Worm (Caenorhabditis elegans): ENCODE measurements around the gene C18A3.7.

C18A3.7 gene

DNA sequence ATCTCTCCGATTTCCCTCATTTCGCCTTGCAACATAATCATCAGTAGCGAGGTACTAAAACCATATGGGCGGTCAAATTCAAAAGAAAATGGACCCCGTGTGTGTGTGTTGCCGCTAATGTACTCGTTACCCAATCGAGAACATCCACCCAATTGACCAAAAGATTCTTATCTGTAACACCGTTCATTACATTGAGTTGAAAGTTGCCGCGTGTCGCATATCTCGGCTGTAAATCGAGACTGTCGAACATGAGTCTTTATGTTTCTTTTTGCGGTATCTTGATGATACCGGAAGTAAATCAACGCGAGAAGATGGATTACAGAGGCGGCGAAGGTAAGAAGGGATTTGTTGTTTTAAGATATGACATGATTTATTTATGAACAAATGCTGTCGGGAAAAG lies 5.5 kb upstream of the C18A3.7 start:
- TF ChIP-seq mcd-1 (GFP tag; IDR thresholded peaks at IDR 0.05) (no peak), let-526 (GFP tag; IDR thresholded peaks at IDR 0.05) (no peak), K11D2.4 (GFP tag; IDR thresholded peaks at IDR 0.05) (no peak), egl-18 (GFP tag; IDR thresholded peaks at IDR 0.05) (no peak), lin-40 (tag; optimal IDR thresholded peaks at IDR 0.05) (no peak), snpc-1.1 (tag; optimal IDR thresholded peaks at IDR 0.05; ENCODE audit: insufficient read depth) (no peak), nhr-90 (tag; optimal IDR thresholded peaks at IDR 0.05) (no peak), snpc-1.3 (tag; optimal IDR thresholded peaks at IDR 0.05; ENCODE audit: insufficient read depth) (no peak), lsl-1 (GFP tag; optimal IDR thresholded peaks at IDR 0.05) (no peak)

DNA sequence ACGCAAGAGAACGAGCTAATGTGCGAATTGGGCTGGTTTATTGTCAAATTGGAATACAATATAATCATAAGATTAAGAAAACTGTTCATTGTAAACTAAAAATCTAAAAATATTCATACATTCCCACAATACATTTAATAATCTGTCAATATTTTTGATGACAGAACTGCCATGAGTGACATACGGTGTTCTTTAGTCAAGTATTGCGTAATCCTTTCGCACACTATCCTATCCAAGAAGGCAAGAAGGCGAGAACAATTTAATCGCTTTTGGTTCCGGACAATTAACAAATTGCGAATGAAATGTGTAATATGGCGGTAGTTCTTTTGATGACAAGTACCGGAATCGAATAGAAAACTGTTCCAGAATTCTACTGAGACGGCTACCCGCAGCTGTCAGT lies 4.6 kb upstream of the C18A3.7 start:
- TF ChIP-seq B0035.1 (tag; optimal IDR thresholded peaks at IDR 0.05) = no peak
- TF ChIP-seq nfya-2 (GFP tag; IDR thresholded peaks at IDR 0.05) = no peak
- TF ChIP-seq K12H6.12 (tag; optimal IDR thresholded peaks at IDR 0.05) = no peak
- TF ChIP-seq ztf-28 (GFP tag; IDR thresholded peaks at IDR 0.05) = no peak
- no peak for TF ChIP-seq B0261.1 (tag; optimal IDR thresholded peaks at IDR 0.05)
- no peak for TF ChIP-seq hmg-1.2 (GFP tag; IDR thresholded peaks at IDR 0.05)
- TF ChIP-seq F23B12.7 (tag; optimal IDR thresholded peaks at IDR 0.05; ENCODE audit: insufficient read depth) = no peak
- TF ChIP-seq bed-2 (GFP tag; IDR thresholded peaks at IDR 0.05) = no peak
- TF ChIP-seq nhr-80 (tag; optimal IDR thresholded peaks at IDR 0.05) = no peak
- no peak for TF ChIP-seq hsf-1 (GFP tag; IDR thresholded peaks at IDR 0.05)
- no peak for TF ChIP-seq madf-8 (GFP tag; conservative IDR thresholded peaks at IDR 0.05)
- TF ChIP-seq nhr-120 (GFP tag; IDR thresholded peaks at IDR 0.05) = no peak
- no peak for TF ChIP-seq zfh-2 (GFP tag; conservative IDR thresholded peaks at IDR 0.05)
- TF ChIP-seq snpc-1.1 (tag; optimal IDR thresholded peaks at IDR 0.05; ENCODE audit: insufficient read depth) = no peak
- TF ChIP-seq Y67H2A.10 (GFP tag; conservative IDR thresholded peaks at IDR 0.05) = no peak
- TF ChIP-seq F57A8.1 (GFP tag; optimal IDR thresholded peaks at IDR 0.05) = no peak

DNA sequence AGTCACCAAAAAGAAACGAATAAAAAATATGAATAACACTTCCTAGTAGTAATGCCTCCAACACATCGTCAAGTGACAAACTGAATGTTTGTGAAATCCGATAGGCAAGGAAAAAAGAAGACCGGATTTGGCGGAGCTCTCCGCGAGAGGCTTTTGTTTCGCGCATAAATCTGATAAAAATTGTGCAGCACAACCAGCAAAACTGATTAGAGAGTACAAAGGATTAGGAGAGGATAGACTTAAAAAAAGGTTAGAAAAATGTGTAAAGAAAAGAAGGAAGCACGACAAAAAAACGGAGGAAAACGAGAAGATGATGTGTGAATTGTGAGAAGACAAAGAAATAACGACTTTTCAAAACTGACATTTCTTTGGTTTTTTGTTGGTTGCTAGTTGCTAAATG lies 2.5 kb downstream of the C18A3.7 start, which contains the start of gene rab-3:
TSS of gene rab-3 (minus strand) at position 147 of the 400 bp plus-strand sequence.
- TF ChIP-seq ceh-91 (GFP tag; IDR thresholded peaks at IDR 0.05) (no peak), nhr-120 (GFP tag; IDR thresholded peaks at IDR 0.05) (no peak), T07F8.4 (tag; optimal IDR thresholded peaks at IDR 0.05) (no peak), dpl-1 (GFP tag; optimal IDR thresholded peaks at IDR 0.05) (no peak), Y53F4B.3 (GFP tag; IDR thresholded peaks at IDR 0.05) (no peak), nhr-90 (tag; optimal IDR thresholded peaks at IDR 0.05) (no peak), him-1 (tag; optimal IDR thresholded peaks at IDR 0.05) (no peak), nhr-179 (tag; optimal IDR thresholded peaks at IDR 0.05) (no peak), tlf-1 (GFP tag; optimal IDR thresholded peaks at IDR 0.05) (no peak)

DNA sequence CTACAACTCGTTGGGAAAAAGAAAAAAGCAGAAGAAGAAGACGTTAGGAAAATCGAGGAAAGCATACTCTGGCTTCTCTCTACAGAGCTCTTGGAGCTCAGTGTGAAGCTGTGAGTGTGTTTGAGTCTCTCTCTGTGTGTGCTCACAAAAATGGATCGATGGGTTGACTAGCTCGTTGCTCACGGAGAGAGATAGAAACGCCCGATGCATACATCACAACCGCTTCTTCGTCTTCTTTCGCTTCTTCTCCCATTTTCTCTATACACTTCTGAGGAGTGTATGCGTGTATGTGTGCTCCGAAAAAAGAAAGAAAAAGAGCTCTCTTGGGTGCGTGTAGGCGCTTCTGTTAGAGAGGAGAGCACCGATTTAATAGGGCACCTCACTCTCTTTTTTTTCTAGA lies 5.1 kb downstream of the C18A3.7 start:
- TF ChIP-seq F22D6.2 (tag; optimal IDR thresholded peaks at IDR 0.05) (no peak), ceh-27 (GFP tag; optimal IDR thresholded peaks at IDR 0.05) (peak; percentile 34), nhr-120 (GFP tag; IDR thresholded peaks at IDR 0.05) (no peak), ZK185.1 (tag; optimal IDR thresholded peaks at IDR 0.05; ENCODE audit: poor library complexity, severe bottlenecking) (peak; percentile 46), lin-35 (GFP tag; optimal IDR thresholded peaks at IDR 0.05) (peak in 1 of 3 experiments; percentile 36), hmg-1.2 (GFP tag; IDR thresholded peaks at IDR 0.05) (peak; percentile 28; the same call in 1 of the 2 replicates), nhr-80 (tag; optimal IDR thresholded peaks at IDR 0.05) (no peak), hrde-1 (tag; optimal IDR thresholded peaks at IDR 0.05; ENCODE audit: borderline replicate concordance) (no peak), Y95B8A.8 (GFP tag; IDR thresholded peaks at IDR 0.05) (no peak), K12H6.12 (tag; optimal IDR thresholded peaks at IDR 0.05) (peak; percentile 60)

Measured in whole organism, young adult.